Worm (Caenorhabditis elegans) whole organism, L2 larva: Measurements from ENCODE around the gene ZC374.2.

Experiments
- ZK546.5 ChIP-seq: sonication (generic microtip); optimal IDR thresholded peaks from 2 replicates; lab custom pipeline; 2017; ENCODE audit warnings: missing biosample characterization, missing genetic modification characterization
- ceh-82 ChIP-seq: fragments of 150-350 bp; optimal IDR thresholded peaks from 2 replicates; lab custom pipeline; 2014; ENCODE audit warnings: missing biosample characterization, missing genetic modification characterization
- nhr-12 ChIP-seq: fragments of 150-350 bp; optimal IDR thresholded peaks from 2 replicates; lab custom pipeline; 2014; ENCODE audit warnings: missing biosample characterization, missing genetic modification characterization
- unc-62 ChIP-seq: fragments of 150-350 bp; optimal IDR thresholded peaks from 2 replicates; lab custom pipeline; 2014; ENCODE audit warnings: missing biosample characterization, missing genetic modification reagents, missing genetic modification characterization
- ztf-1 ChIP-seq: fragments of 200-800 bp; sonication (Bioruptor generic); conservative IDR thresholded peaks from 2 replicates; pipeline ENCODE4 v1.3.6; 2022; ENCODE audit warnings: missing genetic modification characterization, missing compliant biosample characterization

- TF ChIP-seq ztf-1 (GFP tag; lab: Robert Waterston, UW): no peak
- no peak for TF ChIP-seq ceh-82 (tag; lab: Kevin White, UChicago)
- TF ChIP-seq unc-62 (GFP tag; lab: Kevin White, UChicago): no peak
- TF ChIP-seq nhr-12 (tag; lab: Kevin White, UChicago): no peak
- TF ChIP-seq ZK546.5 (tag; lab: Kevin White, UChicago): no peak
Observed at ce11 chrX:9999192-9999591, 48.0 kb downstream of the ZC374.2 start, which contains the start of gene grk-1.
